Worm (Caenorhabditis elegans) whole organism, late embryonic: ENCODE measurements around the gene ccar-1.
A peak's percentile ranks its signal among the peaks of the same experiment; 100 is the strongest.

Experiments
- K02D7.2 ChIP-seq: sonication (generic microtip); optimal IDR thresholded peaks from 2 replicates; lab custom pipeline; 2017; ENCODE audit warnings: mild to moderate bottlenecking, missing genetic modification characterization, missing compliant biosample characterization
- fkh-6 ChIP-seq: sonication (generic microtip); optimal IDR thresholded peaks from 2 replicates; lab custom pipeline; 2016; ENCODE audit warnings: missing genetic modification characterization, missing compliant biosample characterization
- nfya-1 ChIP-seq: sonication (generic microtip); optimal IDR thresholded peaks from 2 replicates; lab custom pipeline; 2017; ENCODE audit warnings: missing genetic modification characterization, mild to moderate bottlenecking, missing compliant biosample characterization, antibody characterized with exemption, moderate library complexity
- odd-2 ChIP-seq: sonication (generic microtip); optimal IDR thresholded peaks from 2 replicates; lab custom pipeline; 2017; ENCODE audit warnings: antibody characterized with exemption, mild to moderate bottlenecking, missing genetic modification characterization, missing compliant biosample characterization

ccar-1 gene

DNA sequence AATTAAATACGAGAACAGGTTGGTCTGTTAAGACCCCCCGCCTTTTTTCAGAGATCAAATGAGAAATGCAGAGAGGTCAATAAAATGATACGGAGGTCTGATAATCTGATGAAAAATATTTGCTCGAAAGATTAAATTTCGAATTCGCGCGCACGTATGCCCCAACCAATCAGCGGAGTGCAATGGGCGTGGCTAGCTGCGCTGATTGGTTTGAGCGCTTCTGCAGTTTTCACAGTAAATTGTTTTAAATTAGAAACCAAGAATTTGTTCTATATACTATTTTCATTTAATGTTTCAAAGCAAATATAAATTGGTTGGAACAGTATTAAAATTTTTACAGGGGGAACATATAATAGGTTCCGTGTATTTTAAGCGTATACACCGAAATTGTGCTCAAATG lies 48.0 kb downstream of the ccar-1 start:
- TF ChIP-seq nfya-1 (tag; lab: Kevin White, UChicago) (peak; percentile 98), fkh-6 (tag; lab: Kevin White, UChicago) (no peak)

DNA sequence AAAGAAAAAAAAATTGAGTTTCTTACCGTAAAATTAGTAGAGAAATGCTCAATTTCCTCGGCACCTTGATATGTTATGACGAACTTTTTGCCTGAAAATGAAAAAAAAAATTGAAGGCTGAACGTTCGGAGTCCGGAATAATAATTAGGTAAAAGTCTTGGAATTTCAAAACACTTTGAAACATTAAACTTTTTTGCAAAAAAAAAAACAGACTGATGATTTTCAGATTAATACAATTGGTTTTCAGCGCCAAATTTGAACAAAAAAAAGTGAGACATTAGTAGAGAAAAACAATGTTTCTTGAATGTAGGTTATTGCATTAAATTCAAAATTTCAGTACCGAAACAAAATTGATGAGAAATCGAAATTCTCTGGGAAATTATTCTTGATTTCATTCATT lies 52.6 kb downstream of the ccar-1 start, which contains the start of gene nkcc-1:
Gene nkcc-1, minus strand, starts transcription at position 101 of the 400 bp plus-strand sequence.
- TF ChIP-seq K02D7.2 = no peak
- no peak for TF ChIP-seq odd-2
- TF ChIP-seq, all 69 proteins: peak for 0
